Worm (Caenorhabditis elegans): ENCODE measurements around the gene F58G1.3.

- no peak for TF ChIP-seq fkh-10 (GFP tag; optimal IDR thresholded peaks at IDR 0.05)
- TF ChIP-seq ceh-31 (tag; optimal IDR thresholded peaks at IDR 0.05), result no peak
- TF ChIP-seq gmeb-2 (tag; optimal IDR thresholded peaks at IDR 0.05), result no peak
- no peak for TF ChIP-seq elt-2 (tag; optimal IDR thresholded peaks at IDR 0.05)
Observed at ce11 chrII:12928241-12928640, at the start of gene F58G1.3.

Data from whole organism, late embryonic.